Fruit fly (Drosophila melanogaster): ENCODE results near the gene ERp44.
A peak's percentile ranks its signal among the peaks of the same experiment; 100 is the strongest.

DNA sequence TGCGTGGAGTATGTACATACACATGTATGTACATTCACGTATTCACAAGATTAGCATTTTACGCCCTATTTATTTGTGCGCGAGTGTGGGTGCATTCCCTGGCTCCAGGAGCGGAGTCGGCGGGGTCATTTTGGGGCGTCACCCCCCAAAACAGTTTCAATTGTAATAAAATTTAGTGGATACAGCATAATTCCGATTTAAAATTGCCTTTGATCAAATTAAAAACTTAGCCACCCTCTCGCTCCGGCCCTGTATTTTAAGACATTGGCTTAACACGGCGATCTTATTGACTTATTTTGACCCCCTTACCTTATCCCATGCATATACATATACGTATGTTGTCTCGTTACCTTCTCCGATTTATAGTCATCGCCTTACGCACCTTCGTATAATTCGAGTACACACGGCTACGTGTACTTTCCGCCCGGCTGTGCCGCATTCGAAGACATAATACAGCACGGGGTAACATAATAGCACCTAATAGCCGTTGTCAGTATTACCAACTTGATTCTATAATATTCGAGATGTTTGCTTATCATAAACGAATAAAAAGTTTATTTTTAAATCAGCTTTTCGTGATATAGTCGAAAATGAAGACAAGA is 18.1 kb downstream of the ERp44 start:
- TF ChIP-seq corto (GFP tag; optimal IDR thresholded peaks at IDR 0.05) (no peak), twi (tag; optimal IDR thresholded peaks at IDR 0.05) (peak; percentile 19), gcm2 (GFP tag; optimal IDR thresholded peaks at IDR 0.05) (peak; percentile 56), CG12104 (GFP tag; optimal IDR thresholded peaks at IDR 0.05) (peak; percentile 44), CG15269 (tag; optimal IDR thresholded peaks at IDR 0.05) (peak; percentile 80), MTF-1 (GFP tag; optimal IDR thresholded peaks at IDR 0.05; ENCODE audit: borderline replicate concordance) (peak; percentile 12), CG10267 (tag; optimal IDR thresholded peaks at IDR 0.05) (peak; percentile 17), CG11398 (GFP tag; optimal IDR thresholded peaks at IDR 0.05) (peak; percentile 41), CG9727 (GFP tag; optimal IDR thresholded peaks at IDR 0.05) (peak; percentile 70), CG17912 (GFP tag; optimal IDR thresholded peaks at IDR 0.05) (peak; percentile 10), CG14014 (GFP tag; IDR thresholded peaks at IDR 0.05) (peak; percentile 82)

All from whole organism, embryonic.